Fruit fly (Drosophila melanogaster) whole organism, prepupa: ENCODE data around the gene CG13043.
A peak's percentile ranks its signal among the peaks of the same experiment; 100 is the strongest.

Experiments
- Blimp-1 ChIP-seq: fragments of 200-800 bp; sonication (Bioruptor generic); optimal IDR thresholded peaks from 3 replicates; lab custom pipeline; 2017; ENCODE audit warnings: missing biosample characterization, missing genetic modification characterization, mild to moderate bottlenecking, moderate library complexity, missing genetic modification reagents
- CG11294 ChIP-seq: fragments of 200-800 bp; sonication (Bioruptor generic); IDR thresholded peaks from 2 replicates; pipeline ENCODE4 v1.3.6; 2022; ENCODE audit warnings: missing biosample characterization, missing genetic modification characterization
- CG11902 ChIP-seq: fragments of 200-800 bp; sonication (Bioruptor generic); optimal IDR thresholded peaks from 3 replicates; lab custom pipeline; 2016; ENCODE audit warnings: missing biosample characterization, missing genetic modification characterization
- CG15336 ChIP-seq: fragments of 200-800 bp; sonication (Bioruptor generic); IDR thresholded peaks from 2 replicates; pipeline ENCODE4 v1.3.6; 2022; ENCODE audit warnings: missing biosample characterization, missing genetic modification characterization
- CG1621 ChIP-seq: fragments of 200-800 bp; sonication (Bioruptor generic); optimal IDR thresholded peaks from 3 replicates; lab custom pipeline; 2018; ENCODE audit warnings: missing biosample characterization, mild to moderate bottlenecking, missing genetic modification characterization
- CG31627 ChIP-seq: fragments of 200-800 bp; sonication (Bioruptor generic); optimal IDR thresholded peaks from 3 replicates; lab custom pipeline; 2016; ENCODE audit warnings: missing biosample characterization, missing genetic modification characterization
- CG32006 ChIP-seq: fragments of 200-800 bp; sonication (Bioruptor generic); optimal IDR thresholded peaks from 3 replicates; lab custom pipeline; 2017; ENCODE audit warnings: missing biosample characterization, mild to moderate bottlenecking, missing genetic modification characterization
- CG34406 ChIP-seq: fragments of 200-800 bp; sonication (Bioruptor generic); optimal IDR thresholded peaks from 3 replicates; lab custom pipeline; 2016; ENCODE audit warnings: missing biosample characterization, missing genetic modification characterization
- CG4318 ChIP-seq: fragments of 200-800 bp; sonication (Bioruptor generic); optimal IDR thresholded peaks from 3 replicates; lab custom pipeline; 2017; ENCODE audit warnings: missing biosample characterization, mild to moderate bottlenecking, missing genetic modification characterization
- CG6792 ChIP-seq: fragments of 200-800 bp; sonication (Bioruptor generic); optimal IDR thresholded peaks from 3 replicates; lab custom pipeline; 2016; ENCODE audit warnings: missing biosample characterization, missing genetic modification characterization
- CG8632 ChIP-seq: fragments of 200-800 bp; sonication (Bioruptor generic); optimal IDR thresholded peaks from 3 replicates; lab custom pipeline; 2016; ENCODE audit warnings: missing biosample characterization, missing genetic modification characterization
- Eip78C ChIP-seq: fragments of 200-800 bp; sonication (Bioruptor generic); peaks from one replicate; lab custom pipeline; 2016; ENCODE audit warnings: missing biosample characterization, missing genetic modification characterization
- Eip93F ChIP-seq: fragments of 200-800 bp; sonication (Bioruptor generic); optimal IDR thresholded peaks from 2 replicates; lab custom pipeline; 2016; ENCODE audit warnings: missing biosample characterization, mild to moderate bottlenecking, missing genetic modification characterization
- Ets21C ChIP-seq: fragments of 200-800 bp; sonication (Bioruptor generic); optimal IDR thresholded peaks from 3 replicates; lab custom pipeline; 2016; ENCODE audit warnings: missing biosample characterization, missing genetic modification characterization
- Gug ChIP-seq: fragments of 200-800 bp; sonication (Bioruptor generic); IDR thresholded peaks from 2 replicates; pipeline ENCODE4 v1.3.6; 2022; ENCODE audit warnings: missing biosample characterization, missing genetic modification characterization
- Hr39 ChIP-seq: fragments of 200-800 bp; sonication (Bioruptor generic); optimal IDR thresholded peaks from 2 replicates; lab custom pipeline; 2016; ENCODE audit warnings: missing biosample characterization, missing genetic modification characterization
- Hr4 ChIP-seq: fragments of 200-800 bp; sonication (Bioruptor generic); optimal IDR thresholded peaks from 3 replicates; lab custom pipeline; 2016; ENCODE audit warnings: missing biosample characterization, missing genetic modification characterization
- Lpt ChIP-seq: fragments of 200-800 bp; sonication (Bioruptor generic); optimal IDR thresholded peaks from 3 replicates; lab custom pipeline; 2016; ENCODE audit warnings: missing biosample characterization, missing genetic modification characterization
- Met ChIP-seq: fragments of 200-800 bp; sonication (Bioruptor generic); optimal IDR thresholded peaks from 3 replicates; lab custom pipeline; 2016; ENCODE audit warnings: missing biosample characterization, missing genetic modification characterization
- OdsH ChIP-seq: fragments of 200-800 bp; sonication (Bioruptor generic); optimal IDR thresholded peaks from 3 replicates; lab custom pipeline; 2016; ENCODE audit warnings: missing biosample characterization, missing genetic modification characterization
- Sox102F ChIP-seq: fragments of 200-800 bp; sonication (Bioruptor generic); optimal IDR thresholded peaks from 2 replicates; lab custom pipeline; 2016; ENCODE audit warnings: missing biosample characterization, mild to moderate bottlenecking, missing genetic modification characterization
- Sox14 ChIP-seq: fragments of 200-800 bp; sonication (Bioruptor generic); optimal IDR thresholded peaks from 3 replicates; lab custom pipeline; 2016; ENCODE audit warnings: missing biosample characterization, missing genetic modification characterization
- achi ChIP-seq: fragments of 200-800 bp; sonication (Bioruptor generic); optimal IDR thresholded peaks from 3 replicates; lab custom pipeline; 2016; ENCODE audit warnings: missing biosample characterization, missing genetic modification characterization
- cyc ChIP-seq: fragments of 200-800 bp; sonication (Bioruptor generic); optimal IDR thresholded peaks from 3 replicates; lab custom pipeline; 2016; ENCODE audit warnings: missing biosample characterization, missing genetic modification characterization
- eg ChIP-seq: fragments of 200-800 bp; sonication (Bioruptor generic); IDR thresholded peaks from 3 replicates; pipeline ENCODE4 v1.3.6; 2022; ENCODE audit warnings: missing biosample characterization, missing genetic modification characterization
- fd85E ChIP-seq: fragments of 200-800 bp; sonication (Bioruptor generic); optimal IDR thresholded peaks from 3 replicates; lab custom pipeline; 2016; ENCODE audit warnings: missing biosample characterization, missing genetic modification characterization
- lz ChIP-seq: fragments of 200-800 bp; sonication (Bioruptor generic); optimal IDR thresholded peaks from 3 replicates; lab custom pipeline; 2016; ENCODE audit warnings: missing biosample characterization, missing genetic modification characterization
- salr ChIP-seq, 2 experiments: fragments of 200-800 bp; sonication (Bioruptor generic); optimal IDR thresholded peaks; 3 replicates each; lab custom pipeline; 2016 to 2018; ENCODE audit warnings: missing biosample characterization in 2 of 2, missing genetic modification characterization in 2 of 2, mild to moderate bottlenecking in 1 of 2
- topi ChIP-seq: fragments of 200-800 bp; sonication (Bioruptor generic); optimal IDR thresholded peaks from 3 replicates; lab custom pipeline; 2016; ENCODE audit warnings: missing biosample characterization, missing genetic modification characterization
- vri ChIP-seq: fragments of 200-800 bp; sonication (Bioruptor generic); optimal IDR thresholded peaks from 3 replicates; lab custom pipeline; 2016; ENCODE audit warnings: missing biosample characterization, mild to moderate bottlenecking, missing genetic modification characterization

CG13043 gene

DNA sequence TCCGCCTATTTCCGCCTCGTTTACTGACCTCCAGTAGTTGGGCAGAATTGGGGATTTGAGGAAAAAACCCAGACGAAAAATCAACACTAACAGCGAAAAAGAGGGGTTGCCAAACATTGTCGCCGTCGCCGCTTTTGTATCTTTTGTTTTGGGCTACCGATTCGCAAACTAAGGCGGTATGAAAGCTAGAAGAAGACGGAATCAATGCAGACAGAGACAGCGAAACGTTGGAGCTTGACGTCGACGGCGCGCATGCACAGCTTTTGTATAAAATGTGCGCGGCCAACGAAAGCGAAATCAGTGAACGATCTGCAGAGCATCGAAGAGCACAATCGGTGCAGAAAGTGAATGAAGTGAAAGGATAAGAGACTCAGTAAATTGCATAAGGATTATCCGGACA, 33.0 kb upstream of the CG13043 start, which contains the start of gene CG4998:
Gene CG4998 (plus strand): TSS at position 301 of the 400 bp plus-strand sequence.
- TF ChIP-seq Blimp-1 (GFP tag; lab: Kevin White, UChicago) (peak; percentile 75), salr (GFP tag; optimal IDR thresholded peaks at IDR 0.05; lab: Kevin White, UChicago) (no peak)

DNA sequence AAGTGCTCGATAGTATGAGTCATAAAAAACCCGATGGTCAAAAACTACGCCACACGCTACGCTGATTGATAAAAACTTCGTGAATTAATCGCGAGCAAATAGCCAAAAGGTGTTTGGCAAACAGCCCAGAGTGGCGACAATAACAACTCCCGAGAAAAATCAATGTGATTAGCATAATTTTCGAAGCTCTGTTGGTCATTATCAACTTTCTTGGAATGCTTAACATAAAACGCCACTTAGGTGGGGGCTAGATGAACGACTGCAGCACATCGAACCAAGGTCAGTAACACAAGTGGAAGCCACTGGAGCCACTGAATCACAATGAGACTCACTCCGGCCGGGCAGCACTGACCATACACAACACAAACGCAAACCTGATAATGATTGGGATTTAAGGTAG, 32.1 kb upstream of the CG13043 start:
- TF ChIP-seq Sox102F (GFP tag; lab: Kevin White, UChicago) (no peak), CG15336 (no peak), CG32006 (GFP tag; lab: Kevin White, UChicago) (no peak), CG34406 (GFP tag; lab: Kevin White, UChicago) (no peak), lz (GFP tag; lab: Kevin White, UChicago) (no peak), Hr4 (GFP tag; lab: Kevin White, UChicago) (no peak), CG4318 (no peak), fd85E (no peak), CG11902 (GFP tag; lab: Kevin White, UChicago) (no peak), CG31627 (GFP tag; lab: Kevin White, UChicago) (no peak)

DNA sequence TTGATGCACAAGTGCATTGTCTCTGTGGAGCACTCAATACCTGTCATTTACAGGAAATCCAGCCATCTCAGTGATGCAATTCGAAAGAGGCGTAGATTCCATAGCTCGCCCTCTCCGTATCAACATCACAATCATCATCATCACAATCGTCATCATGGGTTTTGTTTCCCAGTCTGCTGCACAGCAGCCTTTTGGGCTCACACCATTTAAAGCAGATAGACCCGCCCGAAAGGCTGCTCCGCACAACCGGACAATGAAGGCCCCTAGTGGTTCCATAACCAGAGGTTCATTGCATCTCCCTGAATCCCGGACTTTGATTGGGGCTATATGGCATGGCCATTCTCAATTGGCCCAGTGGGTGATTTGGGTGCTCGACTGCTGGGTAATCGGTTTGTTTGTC, 29.2 kb upstream of the CG13043 start:
- TF ChIP-seq eg (GFP tag; lab: Robert Waterston, UW): 0 out of 3 replicates have a peak, but pooled peaks have one; percentile 32
- TF ChIP-seq Met (GFP tag; lab: Kevin White, UChicago): no peak
- TF ChIP-seq Eip78C: peak; percentile 41
- no peak for TF ChIP-seq Eip93F (GFP tag; lab: Kevin White, UChicago)

DNA sequence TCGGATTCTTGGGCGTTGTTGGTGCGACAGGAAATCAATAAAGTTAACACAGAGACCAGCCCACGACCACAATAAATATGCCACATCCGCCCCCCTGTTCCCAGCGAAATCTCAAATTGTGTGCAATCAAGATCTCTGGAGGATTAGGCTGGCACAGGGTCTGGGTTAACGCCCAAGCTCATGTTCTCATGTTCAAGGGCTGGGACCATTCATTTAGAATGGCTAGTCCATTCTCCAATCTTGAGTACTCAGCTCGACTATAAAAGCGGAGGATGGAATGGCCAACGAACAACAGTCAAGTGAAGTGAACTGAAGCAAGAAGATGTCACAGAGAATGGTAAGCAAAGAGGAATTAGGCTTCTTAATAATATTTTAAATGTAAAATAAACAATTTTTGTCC, 27.3 kb upstream of the CG13043 start, which contains the start of gene CG13056:
Gene CG13056 (plus strand): TSS at position 301 of the 400 bp plus-strand sequence.
- TF ChIP-seq fd85E (no peak), Lpt (GFP tag; lab: Kevin White, UChicago) (no peak), cyc (no peak), CG1621 (tag; lab: Kevin White, UChicago) (no peak), topi (no peak), CG8632 (no peak), vri (GFP tag; lab: Kevin White, UChicago) (no peak), CG6792 (GFP tag; lab: Kevin White, UChicago) (no peak)

DNA sequence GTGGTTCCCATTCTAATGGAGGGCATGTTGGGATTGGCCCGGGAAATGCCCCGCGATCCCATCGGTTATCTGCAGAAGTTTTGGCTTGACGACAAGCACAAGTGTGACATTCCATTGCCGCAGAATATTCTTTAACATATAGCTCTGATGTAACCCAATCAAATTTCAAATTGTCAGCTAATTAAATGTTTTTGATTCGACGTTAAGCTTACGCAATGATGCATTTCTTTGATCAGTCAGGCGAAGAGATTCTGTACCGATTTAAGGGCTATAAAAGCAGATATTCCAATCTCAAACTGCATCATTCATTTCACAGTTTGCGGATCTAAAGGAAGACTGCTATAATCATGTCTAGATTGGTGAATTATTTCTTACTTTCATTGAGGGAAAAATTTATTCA, 26.0 kb upstream of the CG13043 start, which contains the start of gene retinin:
Gene retinin (plus strand): TSS at position 301 of the 400 bp plus-strand sequence.
- TF ChIP-seq CG15336: no peak
- no peak for TF ChIP-seq achi (GFP tag; lab: Kevin White, UChicago)
- TF ChIP-seq Sox14 (GFP tag; lab: Kevin White, UChicago): no peak

DNA sequence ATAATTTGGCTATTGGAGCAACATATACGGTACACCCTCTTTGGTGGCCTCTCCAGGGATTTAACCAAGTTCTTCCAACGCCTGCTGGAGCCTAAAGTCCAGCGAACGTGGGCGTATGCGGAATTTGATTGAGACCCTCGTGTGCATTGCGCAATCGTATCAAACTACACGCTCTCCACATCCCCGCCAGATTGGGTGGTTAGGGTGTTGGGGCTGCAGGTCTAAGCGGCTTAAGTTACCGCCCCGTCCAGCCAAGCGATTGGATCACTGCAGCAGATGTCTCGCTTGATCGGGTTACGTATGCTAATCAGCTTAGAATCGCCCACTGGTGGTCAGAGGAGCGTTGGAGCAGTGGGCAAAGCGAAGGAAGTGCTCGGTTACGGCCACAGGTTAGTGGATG, 25.1 kb upstream of the CG13043 start, which contains the start of gene CG33060:
Gene CG33060 (plus strand): TSS at position 301 of the 400 bp plus-strand sequence.
- no peak for TF ChIP-seq CG4318
- TF ChIP-seq, all 60 proteins: peak for 0

DNA sequence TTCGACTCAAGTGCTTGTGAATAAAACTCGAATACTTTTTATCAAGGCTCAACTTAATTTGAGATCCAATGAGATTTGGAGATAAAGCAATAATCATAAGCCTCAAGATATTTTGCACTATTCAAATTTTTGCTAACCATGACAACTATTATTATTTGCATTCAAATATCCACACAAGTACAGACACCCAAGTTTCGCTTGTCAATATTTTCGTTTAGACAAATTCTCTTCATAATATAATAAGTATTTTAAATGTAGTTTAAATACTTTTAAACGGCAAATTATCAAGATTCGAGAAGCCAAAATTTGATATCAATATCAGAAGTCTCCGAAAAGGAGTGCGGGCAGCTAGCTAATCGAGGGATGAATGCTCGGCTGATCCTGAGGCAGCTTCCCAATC, 23.8 kb upstream of the CG13043 start, which contains the start of gene CG33061:
Gene CG33061 (plus strand): TSS at position 301 of the 400 bp plus-strand sequence.
- TF ChIP-seq CG11294 (GFP tag; lab: Robert Waterston, UW) (no peak), Gug (GFP tag; lab: Robert Waterston, UW) (no peak), fd85E (no peak), OdsH (GFP tag; lab: Kevin White, UChicago) (no peak), Ets21C (GFP tag; lab: Kevin White, UChicago) (no peak), Hr39 (no peak)
